Fruit fly (Drosophila melanogaster) whole organism, embryonic: ENCODE data around the gene CG31798.

Experiments
- Bgb ChIP-seq: fragments of 200-800 bp; sonication (Bioruptor generic); IDR thresholded peaks from 2 replicates; pipeline ENCODE4 v1.3.6; 2022; ENCODE audit warnings: missing biosample characterization, missing genetic modification characterization; ENCODE audit not compliant: partially characterized antibody
- CG11247 ChIP-seq: fragments of 200-800 bp; sonication (Bioruptor generic); IDR thresholded peaks from 2 replicates; pipeline ENCODE4 v1.3.6; 2022; ENCODE audit warnings: missing biosample characterization, missing genetic modification characterization
- CG12155 ChIP-seq: fragments of 200-800 bp; sonication (Bioruptor generic); optimal IDR thresholded peaks from 3 replicates; lab custom pipeline; 2016; ENCODE audit warnings: missing biosample characterization, missing genetic modification characterization
- CG15479 ChIP-seq: fragments of 200-800 bp; sonication (Bioruptor generic); optimal IDR thresholded peaks from 3 replicates; lab custom pipeline; 2019; ENCODE audit warnings: missing biosample characterization, mild to moderate bottlenecking, missing genetic modification characterization, moderate library complexity
- CG17568 ChIP-seq: fragments of 200-800 bp; sonication (Bioruptor generic); optimal IDR thresholded peaks from 2 replicates; lab custom pipeline; 2018; ENCODE audit warnings: missing biosample characterization, mild to moderate bottlenecking, missing genetic modification characterization, moderate library complexity
- CG2678 ChIP-seq: fragments of 200-800 bp; sonication (Bioruptor generic); optimal IDR thresholded peaks from 3 replicates; lab custom pipeline; 2019; ENCODE audit warnings: missing biosample characterization, mild to moderate bottlenecking, missing genetic modification characterization, moderate library complexity
- CG30403 ChIP-seq: fragments of 200-800 bp; sonication (Bioruptor generic); optimal IDR thresholded peaks from 3 replicates; lab custom pipeline; 2016; ENCODE audit warnings: missing biosample characterization, missing genetic modification characterization
- CG3163 ChIP-seq: fragments of 200-800 bp; sonication (Bioruptor generic); optimal IDR thresholded peaks from 3 replicates; lab custom pipeline; 2016; ENCODE audit warnings: missing biosample characterization, missing genetic modification characterization
- CG32772 ChIP-seq: fragments of 200-800 bp; sonication (Bioruptor generic); IDR thresholded peaks from 2 replicates; pipeline ENCODE4 v1.3.6; 2022; ENCODE audit warnings: missing biosample characterization, missing genetic modification characterization
- CG42726 ChIP-seq: fragments of 200-800 bp; sonication (Bioruptor generic); IDR thresholded peaks from 2 replicates; pipeline ENCODE4 v1.3.6; 2022; ENCODE audit warnings: missing biosample characterization, missing genetic modification characterization; ENCODE audit not compliant: partially characterized antibody
- CG4707 ChIP-seq: fragments of 200-800 bp; sonication (Bioruptor generic); optimal IDR thresholded peaks from 2 replicates; lab custom pipeline; 2018; ENCODE audit warnings: missing biosample characterization, mild to moderate bottlenecking, missing genetic modification characterization, moderate library complexity
- CG6254 ChIP-seq: fragments of 200-800 bp; sonication (Bioruptor generic); optimal IDR thresholded peaks from 3 replicates; lab custom pipeline; 2017; ENCODE audit warnings: mild to moderate bottlenecking, missing biosample characterization, missing genetic modification reagents, missing genetic modification characterization
- CG6854 ChIP-seq: fragments of 200-800 bp; sonication (Bioruptor generic); optimal IDR thresholded peaks from 3 replicates; lab custom pipeline; 2017; ENCODE audit warnings: missing biosample characterization, mild to moderate bottlenecking, missing genetic modification characterization
- CG8765 ChIP-seq: fragments of 200-800 bp; sonication (Bioruptor generic); IDR thresholded peaks from 2 replicates; pipeline ENCODE4 v1.3.6; 2022; ENCODE audit warnings: missing biosample characterization, missing genetic modification characterization
- CG9437 ChIP-seq: fragments of 200-800 bp; sonication (Bioruptor generic); optimal IDR thresholded peaks from 2 replicates; lab custom pipeline; 2018; ENCODE audit warnings: missing biosample characterization, mild to moderate bottlenecking, missing genetic modification characterization
- CG9727 ChIP-seq: fragments of 200-800 bp; sonication (Bioruptor generic); optimal IDR thresholded peaks from 3 replicates; lab custom pipeline; 2017; ENCODE audit warnings: missing biosample characterization, mild to moderate bottlenecking, missing genetic modification characterization
- CG9797 ChIP-seq: fragments of 200-800 bp; sonication (Bioruptor generic); optimal IDR thresholded peaks from 3 replicates; lab custom pipeline; 2018; ENCODE audit warnings: missing biosample characterization, mild to moderate bottlenecking, missing genetic modification characterization
- CG9932 ChIP-seq: fragments of 200-800 bp; sonication (Bioruptor generic); IDR thresholded peaks from 2 replicates; pipeline ENCODE4 v1.3.6; 2022; ENCODE audit warnings: missing biosample characterization, missing genetic modification characterization
- D ChIP-seq, 2 experiments: fragments of 200-800 bp in 1 of 2; fragments of >200 bp in 1 of 2; sonication (Bioruptor generic) in 1 of 2; optimal IDR thresholded peaks; 2 replicates in 1 of 2; 3 replicates in 1 of 2; lab custom pipeline; 2017; ENCODE audit warnings: mild to moderate bottlenecking in 1 of 2, missing biosample characterization in 1 of 2, missing genetic modification characterization in 1 of 2, missing genetic modification reagents in 1 of 2
- Dfd ChIP-seq, 2 experiments: fragments of >200 bp; optimal IDR thresholded peaks; 2 replicates each; lab custom pipeline; 2017; ENCODE audit warnings: missing biosample characterization in 2 of 2, missing genetic modification characterization in 2 of 2
- Dll ChIP-seq: fragments of 200-800 bp; sonication (Bioruptor generic); IDR thresholded peaks from 4 replicates; pipeline ENCODE4 v1.3.6; 2022; ENCODE audit warnings: missing biosample characterization, missing genetic modification characterization; ENCODE audit not compliant: partially characterized antibody
- HLH4C ChIP-seq: fragments of 200-800 bp; sonication (Bioruptor generic); IDR thresholded peaks from 3 replicates; pipeline ENCODE4 v1.3.6; 2022; ENCODE audit warnings: missing biosample characterization, missing genetic modification characterization; ENCODE audit not compliant: partially characterized antibody
- Hand ChIP-seq: fragments of 200-800 bp; sonication (Bioruptor generic); optimal IDR thresholded peaks from 2 replicates; lab custom pipeline; 2017; ENCODE audit warnings: mild to moderate bottlenecking, missing biosample characterization, missing genetic modification reagents, missing genetic modification characterization
- Lim3 ChIP-seq: fragments of 200-800 bp; sonication (Bioruptor generic); IDR thresholded peaks from 2 replicates; pipeline ENCODE4 v1.3.6; 2022; ENCODE audit warnings: missing biosample characterization, missing genetic modification characterization
- Med ChIP-seq: fragments of 200-800 bp; sonication (Bioruptor generic); peaks from one replicate; lab custom pipeline; 2016; ENCODE audit warnings: missing biosample characterization, missing genetic modification characterization, mild to moderate bottlenecking, inconsistent platforms, moderate library complexity
- Opbp ChIP-seq: fragments of 200-800 bp; sonication (Bioruptor generic); IDR thresholded peaks from 3 replicates; pipeline ENCODE4 v1.3.6; 2022; ENCODE audit warnings: missing biosample characterization, missing genetic modification characterization; ENCODE audit not compliant: partially characterized antibody
- Sry-δ ChIP-seq: fragments of 200-800 bp; sonication (Bioruptor generic); optimal IDR thresholded peaks from 2 replicates; lab custom pipeline; 2016; ENCODE audit warnings: missing biosample characterization, missing genetic modification characterization
- ac ChIP-seq: fragments of 200-800 bp; sonication (Bioruptor generic); optimal IDR thresholded peaks from 3 replicates; lab custom pipeline; 2017; ENCODE audit warnings: missing biosample characterization, mild to moderate bottlenecking, missing genetic modification characterization
- al ChIP-seq: fragments of 200-800 bp; sonication (Bioruptor generic); IDR thresholded peaks from 2 replicates; pipeline ENCODE4 v1.3.6; 2022; ENCODE audit warnings: missing biosample characterization, missing genetic modification characterization
- bsh ChIP-seq, 2 experiments: fragments of 200-800 bp; sonication (Bioruptor generic); optimal IDR thresholded peaks; 2 replicates each; lab custom pipeline; 2017 to 2018; ENCODE audit warnings: mild to moderate bottlenecking in 2 of 2, missing biosample characterization in 2 of 2, missing genetic modification characterization in 2 of 2, moderate library complexity in 1 of 2
- btn ChIP-seq: fragments of 200-800 bp; sonication (Bioruptor generic); optimal IDR thresholded peaks from 2 replicates; lab custom pipeline; 2016; ENCODE audit warnings: missing biosample characterization, missing genetic modification characterization
- chm ChIP-seq: fragments of 200-800 bp; sonication (Bioruptor generic); IDR thresholded peaks from 2 replicates; pipeline ENCODE4 v1.3.6; 2022; ENCODE audit warnings: missing biosample characterization, missing genetic modification characterization
- da ChIP-seq: fragments of 200-800 bp; sonication (Bioruptor generic); optimal IDR thresholded peaks from 2 replicates; lab custom pipeline; 2016; ENCODE audit warnings: missing biosample characterization, missing genetic modification characterization
- dmrt99B ChIP-seq: fragments of 200-800 bp; sonication (Bioruptor generic); optimal IDR thresholded peaks from 2 replicates; lab custom pipeline; 2018; ENCODE audit warnings: missing biosample characterization, mild to moderate bottlenecking, missing genetic modification characterization, moderate library complexity
- fd102C ChIP-seq: fragments of 200-800 bp; sonication (Bioruptor generic); optimal IDR thresholded peaks from 2 replicates; lab custom pipeline; 2018; ENCODE audit warnings: missing biosample characterization, mild to moderate bottlenecking, missing genetic modification characterization, moderate library complexity
- ham ChIP-seq: fragments of 200-800 bp; sonication (Bioruptor generic); IDR thresholded peaks from 2 replicates; pipeline ENCODE4 v1.3.6; 2022; ENCODE audit warnings: missing biosample characterization, missing genetic modification characterization
- hkb ChIP-seq, 2 experiments: fragments of 200-800 bp in 1 of 2; fragments of >200 bp in 1 of 2; sonication (Bioruptor generic) in 1 of 2; IDR thresholded peaks in 1 of 2; optimal IDR thresholded peaks in 1 of 2; 2 replicates each; pipeline versions ENCODE4 v1.3.6 to Lab custom; 2017 to 2022; ENCODE audit warnings: missing biosample characterization in 1 of 2, missing genetic modification characterization in 1 of 2
- knrl ChIP-seq: fragments of 200-800 bp; sonication (Bioruptor generic); IDR thresholded peaks from 3 replicates; pipeline ENCODE4 v1.3.6; 2022; ENCODE audit warnings: missing biosample characterization, missing genetic modification characterization; ENCODE audit not compliant: partially characterized antibody
- lov ChIP-seq, 2 experiments: fragments of 200-800 bp in 1 of 2; fragments of >200 bp in 1 of 2; sonication (Bioruptor generic) in 1 of 2; IDR thresholded peaks in 1 of 2; optimal IDR thresholded peaks in 1 of 2; 2 replicates in 1 of 2; 3 replicates in 1 of 2; pipeline versions ENCODE4 v1.3.6 to Lab custom; 2017 to 2022; ENCODE audit warnings: missing biosample characterization in 1 of 2, missing genetic modification characterization in 1 of 2
- luna ChIP-seq: fragments of 200-800 bp; sonication (Bioruptor generic); optimal IDR thresholded peaks from 2 replicates; lab custom pipeline; 2016; ENCODE audit warnings: missing biosample characterization, missing genetic modification characterization
- nau ChIP-seq: fragments of 200-800 bp; sonication (Bioruptor generic); optimal IDR thresholded peaks from 3 replicates; lab custom pipeline; 2017; ENCODE audit warnings: missing biosample characterization, mild to moderate bottlenecking, missing genetic modification characterization, missing genetic modification reagents
- phol ChIP-seq: fragments of 200-800 bp; sonication (Bioruptor generic); optimal IDR thresholded peaks from 3 replicates; lab custom pipeline; 2018; ENCODE audit warnings: missing biosample characterization, mild to moderate bottlenecking, missing genetic modification characterization, moderate library complexity
- pzg ChIP-seq: fragments of 200-800 bp; sonication (Bioruptor generic); optimal IDR thresholded peaks from 3 replicates; lab custom pipeline; 2018; ENCODE audit warnings: missing biosample characterization, mild to moderate bottlenecking, missing genetic modification characterization, moderate library complexity
- sd ChIP-seq: fragments of 200-800 bp; sonication (Bioruptor generic); optimal IDR thresholded peaks from 3 replicates; lab custom pipeline; 2018; ENCODE audit warnings: missing biosample characterization, mild to moderate bottlenecking, missing genetic modification characterization, moderate library complexity
- sisA ChIP-seq: fragments of 200-800 bp; sonication (Bioruptor generic); IDR thresholded peaks from 2 replicates; pipeline ENCODE4 v1.3.6; 2022; ENCODE audit warnings: missing biosample characterization, missing genetic modification characterization
- tll ChIP-seq, 2 experiments: fragments of 200-800 bp in 1 of 2; fragments of >200 bp in 1 of 2; sonication (Bioruptor generic) in 1 of 2; optimal IDR thresholded peaks; 2 replicates each; lab custom pipeline; 2017 to 2019; ENCODE audit warnings: missing biosample characterization in 2 of 2, missing genetic modification characterization in 2 of 2, mild to moderate bottlenecking in 1 of 2, moderate library complexity in 1 of 2
- zen2 ChIP-seq: fragments of 200-800 bp; sonication (Bioruptor generic); IDR thresholded peaks from 3 replicates; pipeline ENCODE4 v1.3.6; 2022; ENCODE audit warnings: missing biosample characterization, missing genetic modification characterization; ENCODE audit not compliant: partially characterized antibody

The CG31798 gene

DNA sequence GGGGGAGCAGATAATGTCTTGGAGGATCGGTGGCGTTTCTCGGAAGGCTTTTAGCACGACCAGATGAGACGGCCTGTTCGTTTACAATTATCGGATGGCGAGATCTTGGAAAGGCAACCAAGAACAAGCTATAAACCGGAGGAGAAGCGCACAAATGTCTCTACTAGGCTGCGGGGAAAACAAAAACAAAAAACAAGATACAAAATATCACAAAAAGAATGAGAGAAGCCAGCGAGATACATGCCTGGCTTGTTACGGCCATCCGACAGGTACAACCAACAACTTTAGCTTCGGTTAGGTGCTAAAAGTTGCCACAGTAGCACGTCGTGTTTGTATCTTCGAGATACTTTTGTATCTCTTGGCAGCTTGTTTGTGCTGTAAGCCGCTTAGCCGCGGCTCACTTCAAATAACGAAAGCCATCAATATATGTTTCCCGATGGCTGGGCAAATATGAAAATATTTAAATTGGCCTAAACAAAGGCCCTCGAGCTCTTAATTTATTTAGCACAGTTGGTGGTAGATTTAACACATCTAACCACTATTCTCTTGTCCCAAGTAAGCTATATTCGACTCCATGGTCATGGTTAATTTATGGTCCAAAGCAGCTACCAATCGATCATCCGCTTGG, 34.0 kb upstream of the CG31798 start (continued):
- TF ChIP-seq CG6254 (GFP tag; lab: Kevin White, UChicago) (no peak), Bgb (GFP tag; lab: Robert Waterston, UW) (no peak), CG15479 (GFP tag; lab: Kevin White, UChicago) (no peak), btn (GFP tag; lab: Kevin White, UChicago) (no peak), CG9437 (no peak), tll (GFP tag; optimal IDR thresholded peaks at IDR 0.05; lab: Kevin White, UChicago) (peak in 1 of 2 experiments; percentile 57), Lim3 (GFP tag; lab: Robert Waterston, UW) (no peak), CG3163 (GFP tag; lab: Kevin White, UChicago) (no peak), sd (tag; lab: Kevin White, UChicago) (peak; percentile 10), chm (GFP tag; lab: Robert Waterston, UW) (no peak), phol (tag; lab: Kevin White, UChicago) (no peak), bsh (GFP tag; optimal IDR thresholded peaks at IDR 0.05; lab: Kevin White, UChicago) (peak in 1 of 2 experiments; percentile 35), Dll (GFP tag; lab: Robert Waterston, UW) (no peak), sisA (GFP tag; lab: Robert Waterston, UW) (no peak), ac (GFP tag; lab: Kevin White, UChicago) (no peak), knrl (GFP tag; lab: Robert Waterston, UW) (no peak), Med (peak; percentile 60), CG2678 (tag; lab: Kevin White, UChicago) (no peak), luna (GFP tag; lab: Kevin White, UChicago) (no peak), HLH4C (GFP tag; lab: Robert Waterston, UW) (no peak), Hand (GFP tag; lab: Kevin White, UChicago) (no peak), dmrt99B (no peak), hkb (optimal IDR thresholded peaks at IDR 0.05; lab: Kevin White, UChicago) (no peak), hkb (GFP tag; IDR thresholded peaks at IDR 0.05; lab: Robert Waterston, UW) (no peak), lov (optimal IDR thresholded peaks at IDR 0.05; lab: Kevin White, UChicago) (no peak), lov (GFP tag; IDR thresholded peaks at IDR 0.05; lab: Robert Waterston, UW) (no peak), CG6854 (GFP tag; lab: Kevin White, UChicago) (no peak), Opbp (no peak), al (no peak), CG9932 (GFP tag; lab: Robert Waterston, UW) (no peak), CG9797 (GFP tag; lab: Kevin White, UChicago) (no peak), D (optimal IDR thresholded peaks at IDR 0.05; lab: Kevin White, UChicago) (no peak), D (GFP tag; optimal IDR thresholded peaks at IDR 0.05; lab: Kevin White, UChicago) (no peak), CG9727 (GFP tag; lab: Kevin White, UChicago) (no peak), CG30403 (no peak), CG32772 (GFP tag; lab: Robert Waterston, UW) (no peak), CG12155 (GFP tag; lab: Kevin White, UChicago) (no peak), nau (GFP tag; lab: Kevin White, UChicago) (no peak), Dfd (GFP tag; optimal IDR thresholded peaks at IDR 0.05; lab: Kevin White, UChicago) (no peak), CG8765 (no peak), da (GFP tag; lab: Kevin White, UChicago) (no peak), CG11247 (GFP tag; lab: Robert Waterston, UW) (no peak), fd102C (GFP tag; lab: Kevin White, UChicago) (peak; percentile 5), CG4707 (no peak), Sry-δ (GFP tag; lab: Kevin White, UChicago) (no peak), zen2 (GFP tag; lab: Robert Waterston, UW) (no peak), pzg (GFP tag; lab: Kevin White, UChicago) (no peak), ham (GFP tag; lab: Robert Waterston, UW) (no peak), CG17568 (GFP tag; lab: Kevin White, UChicago) (peak; percentile 38), CG42726 (GFP tag; lab: Robert Waterston, UW) (no peak)
